Fruit fly (Drosophila melanogaster): ENCODE data around the gene CG8993.

- no peak for TF ChIP-seq CG33017 (tag; optimal IDR thresholded peaks at IDR 0.05)
- no peak for TF ChIP-seq CG1620 (GFP tag; optimal IDR thresholded peaks at IDR 0.05)
- no peak for TF ChIP-seq Hr96 (GFP tag; optimal IDR thresholded peaks at IDR 0.05)
Observed at dm6 chr3L:2378549-2378948, 6.5 kb downstream of the CG8993 start.

Data from whole organism, adult.